Worm (Caenorhabditis elegans) whole organism, L4 larva: ENCODE measurements around the gene tmc-2.

Experiments
- F10B5.3 ChIP-seq: sonication (generic microtip); optimal IDR thresholded peaks from 2 replicates; lab custom pipeline; 2016; ENCODE audit warnings: mild to moderate bottlenecking, missing genetic modification characterization, missing compliant biosample characterization
- F26F4.8 ChIP-seq: fragments of 200-800 bp; sonication (Bioruptor generic); conservative IDR thresholded peaks from 2 replicates; pipeline ENCODE4 v1.3.6; 2022; ENCODE audit warnings: missing genetic modification characterization, missing compliant biosample characterization
- F37D6.2 ChIP-seq: sonication (generic microtip); optimal IDR thresholded peaks from 2 replicates; lab custom pipeline; 2016; ENCODE audit warnings: mild to moderate bottlenecking, missing genetic modification characterization, missing compliant biosample characterization
- F49E8.2 ChIP-seq: sonication (generic microtip); optimal IDR thresholded peaks from 2 replicates; lab custom pipeline; 2016; ENCODE audit warnings: missing compliant biosample characterization, mild to moderate bottlenecking, missing genetic modification characterization, borderline replicate concordance
- T26A8.4 ChIP-seq: fragments of 200-800 bp; sonication (Bioruptor generic); IDR thresholded peaks from 2 replicates; pipeline ENCODE4 v1.3.6; 2022; ENCODE audit warnings: missing genetic modification characterization, missing compliant biosample characterization
- Y75B8A.6 ChIP-seq: fragments of 200-800 bp; sonication (Bioruptor generic); IDR thresholded peaks from 2 replicates; pipeline ENCODE4 v1.3.6; 2022; ENCODE audit warnings: missing genetic modification reagents, missing genetic modification characterization, missing compliant biosample characterization
- aly-2 ChIP-seq: sonication (generic microtip); optimal IDR thresholded peaks from 2 replicates; lab custom pipeline; 2018; ENCODE audit warnings: missing biosample characterization, missing genetic modification characterization
- ama-1 ChIP-seq: fragments of 150-350 bp; optimal IDR thresholded peaks from 2 replicates; lab custom pipeline; 2014; ENCODE audit warnings: inconsistent platforms, mixed read lengths
- attf-4 ChIP-seq: sonication (generic microtip); optimal IDR thresholded peaks from 3 replicates; lab custom pipeline; 2017; ENCODE audit warnings: missing biosample characterization, missing genetic modification characterization
- ceh-28 ChIP-seq: fragments of 150-350 bp; optimal IDR thresholded peaks from 2 replicates; lab custom pipeline; 2014; ENCODE audit warnings: missing biosample characterization, missing genetic modification reagents, missing genetic modification characterization
- ceh-32 ChIP-seq: sonication (generic microtip); optimal IDR thresholded peaks from 2 replicates; lab custom pipeline; 2016; ENCODE audit warnings: mild to moderate bottlenecking, missing genetic modification characterization, missing compliant biosample characterization; ENCODE audit not compliant: poor library complexity
- cey-2 ChIP-seq: sonication (generic microtip); optimal IDR thresholded peaks from 3 replicates; lab custom pipeline; 2017; ENCODE audit warnings: missing genetic modification characterization, mild to moderate bottlenecking, missing compliant biosample characterization, antibody characterized with exemption, borderline replicate concordance; ENCODE audit not compliant: insufficient read depth
- ctbp-1 ChIP-seq: fragments of 200-800 bp; sonication (Bioruptor generic); IDR thresholded peaks from 2 replicates; pipeline ENCODE4 v1.3.6; 2022; ENCODE audit warnings: missing genetic modification reagents, missing genetic modification characterization, missing compliant biosample characterization
- daf-16 ChIP-seq, 3 experiments: sonication (generic microtip); optimal IDR thresholded peaks; 2 replicates each; lab custom pipeline; 2016 to 2017; ENCODE audit warnings: missing genetic modification characterization in 3 of 3, missing genetic modification reagents in 3 of 3, mild to moderate bottlenecking in 2 of 3, missing compliant biosample characterization in 2 of 3, missing biosample characterization in 1 of 3, moderate library complexity in 1 of 3
- daf-19 ChIP-seq: fragments of 200-800 bp; sonication (Bioruptor generic); conservative IDR thresholded peaks from 2 replicates; pipeline ENCODE4 v1.3.6; 2022; ENCODE audit warnings: missing genetic modification characterization, missing compliant biosample characterization
- dmd-6 ChIP-seq: fragments of 200-800 bp; sonication (Bioruptor generic); IDR thresholded peaks from 2 replicates; pipeline ENCODE4 v1.3.6; 2022; ENCODE audit warnings: missing genetic modification reagents, missing genetic modification characterization, missing compliant biosample characterization
- dpl-1 ChIP-seq: fragments of 150-350 bp; optimal IDR thresholded peaks from 2 replicates; lab custom pipeline; 2014; ENCODE audit warnings: missing biosample characterization, missing genetic modification reagents, missing genetic modification characterization
- dve-1 ChIP-seq: sonication (generic microtip); optimal IDR thresholded peaks from 2 replicates; lab custom pipeline; 2017; ENCODE audit warnings: antibody characterized with exemption, mild to moderate bottlenecking, missing genetic modification characterization, missing compliant biosample characterization; ENCODE audit not compliant: insufficient read depth
- egl-27 ChIP-seq: sonication (generic microtip); optimal IDR thresholded peaks from 3 replicates; lab custom pipeline; 2017; ENCODE audit warnings: missing biosample characterization, missing genetic modification reagents, missing genetic modification characterization
- fkh-10 ChIP-seq: fragments of 150-350 bp; optimal IDR thresholded peaks from 2 replicates; lab custom pipeline; 2014; ENCODE audit warnings: missing biosample characterization, missing genetic modification reagents, missing genetic modification characterization
- gei-8 ChIP-seq: fragments of 200-800 bp; sonication (Bioruptor generic); optimal IDR thresholded peaks from 2 replicates; lab custom pipeline; 2018; ENCODE audit warnings: mild to moderate bottlenecking, missing genetic modification characterization, missing compliant biosample characterization
- hif-1 ChIP-seq, 2 experiments: sonication (generic microtip); optimal IDR thresholded peaks; 2 replicates each; lab custom pipeline; 2016 to 2017; ENCODE audit warnings: missing compliant biosample characterization in 2 of 2, missing genetic modification characterization in 2 of 2, missing genetic modification reagents in 2 of 2, missing genotype in 2 of 2, mild to moderate bottlenecking in 1 of 2
- hlh-30 ChIP-seq: sonication (generic microtip); optimal IDR thresholded peaks from 2 replicates; lab custom pipeline; 2017; ENCODE audit warnings: antibody characterized with exemption, mild to moderate bottlenecking, missing genetic modification characterization, missing compliant biosample characterization; ENCODE audit not compliant: insufficient read depth
- lin-1 ChIP-seq: fragments of 200-800 bp; sonication (Bioruptor generic); IDR thresholded peaks from 2 replicates; pipeline ENCODE4 v1.3.6; 2022; ENCODE audit warnings: missing genetic modification reagents, missing genetic modification characterization, missing compliant biosample characterization
- lin-38 ChIP-seq: fragments of 200-800 bp; sonication (Bioruptor generic); IDR thresholded peaks from 2 replicates; pipeline ENCODE4 v1.3.6; 2022; ENCODE audit warnings: missing genetic modification reagents, missing genetic modification characterization, missing compliant biosample characterization
- mep-1 ChIP-seq: fragments of 150-350 bp; sonication (generic microtip); optimal IDR thresholded peaks from 3 replicates; lab custom pipeline; 2014; ENCODE audit warnings: missing biosample characterization, missing genetic modification characterization
- nhr-102 ChIP-seq: sonication (generic microtip); optimal IDR thresholded peaks from 2 replicates; lab custom pipeline; 2016; ENCODE audit warnings: mild to moderate bottlenecking, missing genetic modification characterization, moderate library complexity, missing compliant biosample characterization
- nhr-11 ChIP-seq: fragments of 150-350 bp; optimal IDR thresholded peaks from 2 replicates; lab custom pipeline; 2014; ENCODE audit warnings: missing biosample characterization, missing genetic modification characterization
- nhr-48 ChIP-seq: sonication (generic microtip); optimal IDR thresholded peaks from 2 replicates; lab custom pipeline; 2016; ENCODE audit warnings: mild to moderate bottlenecking, missing genetic modification characterization, missing compliant biosample characterization
- nhr-6 ChIP-seq: fragments of 150-350 bp; optimal IDR thresholded peaks from 2 replicates; lab custom pipeline; 2014; ENCODE audit warnings: missing biosample characterization, missing genetic modification characterization
- pha-4 ChIP-seq, 2 experiments: fragments of 150-350 bp in 1 of 2; fragments of 200-800 bp in 1 of 2; sonication (Bioruptor generic) in 1 of 2; IDR thresholded peaks in 1 of 2; optimal IDR thresholded peaks in 1 of 2; 2 replicates each; pipeline versions ENCODE4 v1.3.6 to Lab custom; 2014 to 2022; ENCODE audit warnings: missing genetic modification characterization in 2 of 2, missing genetic modification reagents in 2 of 2, missing biosample characterization in 1 of 2, missing compliant biosample characterization in 1 of 2
- php-3 ChIP-seq: fragments of 200-800 bp; sonication (Bioruptor generic); IDR thresholded peaks from 2 replicates; pipeline ENCODE4 v1.3.6; 2022; ENCODE audit warnings: missing genetic modification reagents, missing genetic modification characterization, missing compliant biosample characterization
- rbr-2 ChIP-seq: sonication (generic microtip); optimal IDR thresholded peaks from 2 replicates; lab custom pipeline; 2016; ENCODE audit warnings: missing genotype, missing genetic modification characterization, missing compliant biosample characterization
- saeg-2 ChIP-seq: fragments of 200-800 bp; sonication (Bioruptor generic); IDR thresholded peaks from 2 replicates; pipeline ENCODE4 v1.3.6; 2022; ENCODE audit warnings: missing genetic modification reagents, missing genetic modification characterization, missing compliant biosample characterization
- unc-130 ChIP-seq: sonication (generic microtip); optimal IDR thresholded peaks from 2 replicates; lab custom pipeline; 2016; ENCODE audit warnings: missing genetic modification reagents, missing genetic modification characterization, missing compliant biosample characterization
- unc-62 ChIP-seq, 3 experiments: fragments of 150-350 bp in 1 of 3; sonication (generic microtip); optimal IDR thresholded peaks in 2 of 3; peaks in 1 of 3; 1 replicate in 1 of 3; 2 replicates in 2 of 3; lab custom pipeline; 2014 to 2017; ENCODE audit warnings: missing biosample characterization in 3 of 3, missing genetic modification characterization in 3 of 3, missing genetic modification reagents in 3 of 3, missing genotype in 1 of 3
- vab-7 ChIP-seq: fragments of 200-800 bp; sonication (Bioruptor generic); IDR thresholded peaks from 2 replicates; pipeline ENCODE4 v1.3.6; 2022; ENCODE audit warnings: missing genetic modification reagents, missing genetic modification characterization, missing compliant biosample characterization
- zfp-2 ChIP-seq: sonication (generic microtip); optimal IDR thresholded peaks from 2 replicates; lab custom pipeline; 2016; ENCODE audit warnings: mild to moderate bottlenecking, missing genetic modification characterization, missing compliant biosample characterization
- zfp-3 ChIP-seq: fragments of 200-800 bp; sonication (Bioruptor generic); conservative IDR thresholded peaks from 2 replicates; pipeline ENCODE4 v1.3.6; 2022; ENCODE audit warnings: missing genetic modification reagents, missing genetic modification characterization, missing compliant biosample characterization
- ztf-11 ChIP-seq: fragments of 150-350 bp; optimal IDR thresholded peaks from 2 replicates; lab custom pipeline; 2014; ENCODE audit warnings: missing biosample characterization, missing genetic modification characterization

The tmc-2 gene

DNA sequence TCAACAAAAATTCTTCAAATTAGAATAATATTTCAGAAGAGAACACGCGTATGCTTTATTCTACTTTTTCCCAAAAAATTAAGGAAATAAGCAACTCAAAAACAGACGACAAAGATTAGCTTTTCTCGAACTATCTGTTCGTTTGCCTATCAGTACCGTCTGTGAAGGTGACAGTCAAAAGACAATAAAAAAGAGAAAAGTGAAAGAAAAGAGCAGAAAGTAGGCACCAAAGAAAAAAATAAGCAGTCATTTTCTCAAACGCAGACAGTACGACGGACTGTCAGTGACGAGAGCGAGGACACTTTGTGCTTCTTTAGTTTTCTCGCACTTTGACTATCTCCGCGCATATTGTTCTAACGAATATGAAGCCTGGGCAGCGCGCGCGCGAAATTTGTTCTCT lies 37.0 kb upstream of the tmc-2 start (continued):
- TF ChIP-seq dpl-1 (GFP tag; lab: Kevin White, UChicago) (no peak), unc-130 (GFP tag; lab: Kevin White, UChicago) (no peak), hlh-30 (tag; lab: Kevin White, UChicago) (peak; percentile 0), zfp-3 (GFP tag; lab: Robert Waterston, UW) (no peak), cey-2 (tag; lab: Kevin White, UChicago) (no peak), zfp-2 (tag; lab: Kevin White, UChicago) (no peak), F37D6.2 (tag; lab: Kevin White, UChicago) (no peak)

DNA sequence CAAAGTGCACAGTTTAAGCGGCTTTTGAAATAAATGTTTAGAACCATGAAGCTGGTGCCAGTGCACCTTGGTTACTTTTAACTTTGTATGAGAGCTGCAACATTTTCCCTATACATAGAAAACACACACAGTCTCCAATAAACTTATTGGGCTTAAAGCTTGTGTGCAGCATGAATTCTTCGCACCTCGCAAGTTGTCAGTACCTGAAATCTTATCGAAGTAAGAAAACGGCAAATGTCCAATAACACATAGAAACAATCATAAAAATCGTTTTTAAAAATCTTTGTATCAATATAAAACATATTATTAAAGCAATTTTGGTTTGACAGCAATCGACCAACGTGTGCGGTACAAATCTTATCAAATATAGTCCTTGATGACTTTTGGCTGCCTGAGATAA lies 35.1 kb upstream of the tmc-2 start:
- TF ChIP-seq nhr-102 (tag; lab: Kevin White, UChicago) = no peak
- TF ChIP-seq aly-2 (tag; lab: Kevin White, UChicago) = no peak
- TF ChIP-seq saeg-2 (GFP tag; lab: Robert Waterston, UW) = no peak
- peak in 1 of 2 experiments; percentile 93 for TF ChIP-seq unc-62 (GFP tag; optimal IDR thresholded peaks at IDR 0.05 in 1 of 2; lab: Kevin White, UChicago)
- no peak for TF ChIP-seq unc-62 (tag; optimal IDR thresholded peaks at IDR 0.05; lab: Kevin White, UChicago)
- TF ChIP-seq nhr-6 (tag; lab: Kevin White, UChicago) = no peak
- TF ChIP-seq lin-1 = no peak
- no peak for TF ChIP-seq ceh-32 (tag; lab: Kevin White, UChicago)
- TF ChIP-seq nhr-48 (tag; lab: Kevin White, UChicago) = no peak
- no peak for TF ChIP-seq ctbp-1
- TF ChIP-seq F26F4.8 (GFP tag; lab: Robert Waterston, UW) = no peak
- no peak for TF ChIP-seq gei-8 (GFP tag; lab: Kevin White, UChicago)
- no peak for TF ChIP-seq ama-1 (lab: Kevin White, UChicago)
- peak; percentile 22 for TF ChIP-seq F10B5.3 (tag; lab: Kevin White, UChicago)
- TF ChIP-seq attf-4 (tag; lab: Kevin White, UChicago) = no peak
- TF ChIP-seq T26A8.4 (GFP tag; lab: Robert Waterston, UW) = no peak
- TF ChIP-seq ceh-28 (tag; lab: Kevin White, UChicago) = no peak
- no peak for TF ChIP-seq mep-1 (tag; lab: Kevin White, UChicago)
- no peak for TF ChIP-seq vab-7
- TF ChIP-seq php-3 (GFP tag; lab: Robert Waterston, UW) = 0 out of 2 replicates have a peak, but pooled peaks have one; percentile 32
- no peak for TF ChIP-seq dmd-6 (GFP tag; lab: Robert Waterston, UW)
- TF ChIP-seq lin-38 = no peak
- TF ChIP-seq Y75B8A.6 (GFP tag; lab: Robert Waterston, UW) = no peak
- TF ChIP-seq daf-16 (GFP tag; optimal IDR thresholded peaks at IDR 0.05; lab: Kevin White, UChicago) = no peak
- TF ChIP-seq daf-16 (tag; optimal IDR thresholded peaks at IDR 0.05; lab: Kevin White, UChicago) = no peak
- no peak for TF ChIP-seq pha-4 (GFP tag; IDR thresholded peaks at IDR 0.05; lab: Robert Waterston, UW)
- TF ChIP-seq pha-4 (tag; optimal IDR thresholded peaks at IDR 0.05; lab: Kevin White, UChicago) = no peak
- no peak for TF ChIP-seq F49E8.2 (tag; lab: Kevin White, UChicago)
- TF ChIP-seq nhr-11 (tag; lab: Kevin White, UChicago) = no peak
- TF ChIP-seq dpl-1 (GFP tag; lab: Kevin White, UChicago) = no peak
- no peak for TF ChIP-seq rbr-2 (tag; lab: Kevin White, UChicago)
- no peak for TF ChIP-seq hif-1 (tag; optimal IDR thresholded peaks at IDR 0.05; lab: Kevin White, UChicago)
- 0 out of 2 replicates have a peak, but pooled peaks have one; percentile 48 for TF ChIP-seq zfp-3 (GFP tag; lab: Robert Waterston, UW)
- no peak for TF ChIP-seq fkh-10
- TF ChIP-seq dve-1 (tag; lab: Kevin White, UChicago) = peak; percentile 4
- no peak for TF ChIP-seq egl-27
- TF ChIP-seq ztf-11 (tag; lab: Kevin White, UChicago) = no peak
- TF ChIP-seq daf-19 (GFP tag; lab: Robert Waterston, UW) = no peak
